Worm (Caenorhabditis elegans) whole organism, dauer: Measurements from ENCODE around the gene aka-1.
"Not testable (repeated sequence)": the region's sequence is repeated elsewhere in the genome, so short reads cannot be mapped to it uniquely, and the experiment has no call there.

Source experiments
- unc-62 ChIP-seq: sonication (generic microtip); optimal IDR thresholded peaks from 2 replicates; lab custom pipeline; 2017; ENCODE audit warnings: missing biosample characterization, missing genetic modification reagents, missing genetic modification characterization

The aka-1 gene

ce11 chrII:7457210-7457609 is 21.1 kb downstream of the aka-1 start, which contains the start of gene D1022.4:
Gene D1022.4 (minus strand): TSS chrII:7457292.
- no peak for TF ChIP-seq unc-62 (GFP tag; lab: Kevin White, UChicago)

- no peak for TF ChIP-seq unc-62 (GFP tag; lab: Kevin White, UChicago)
Observed at ce11 chrII:7456184-7456583, 22.2 kb downstream of the aka-1 start, which contains the start of gene D1022.3. Gene D1022.3 (minus strand): TSS chrII:7456284.

- TF ChIP-seq unc-62 (GFP tag; lab: Kevin White, UChicago) = not testable (repeated sequence)
Observed at ce11 chrII:7434958-7435357, 43.4 kb downstream of the aka-1 start, which contains the start of gene K02A2.1. Gene K02A2.1 (plus strand): TSS chrII:7435258.

ce11 chrII:7434182-7434581 is 44.2 kb downstream of the aka-1 start, which contains the start of gene kcc-3:
Gene kcc-3 (minus strand): TSS chrII:7434282.
- TF ChIP-seq unc-62 (GFP tag; lab: Kevin White, UChicago) = no peak

- no peak for TF ChIP-seq unc-62 (GFP tag; lab: Kevin White, UChicago)
Observed at ce11 chrII:7432327-7432726, 46.0 kb downstream of the aka-1 start, which contains the start of gene srd-54. Gene srd-54 (plus strand): TSS chrII:7432627.
